Fruit fly (Drosophila melanogaster): ENCODE data around the gene CG45676.

DNA sequence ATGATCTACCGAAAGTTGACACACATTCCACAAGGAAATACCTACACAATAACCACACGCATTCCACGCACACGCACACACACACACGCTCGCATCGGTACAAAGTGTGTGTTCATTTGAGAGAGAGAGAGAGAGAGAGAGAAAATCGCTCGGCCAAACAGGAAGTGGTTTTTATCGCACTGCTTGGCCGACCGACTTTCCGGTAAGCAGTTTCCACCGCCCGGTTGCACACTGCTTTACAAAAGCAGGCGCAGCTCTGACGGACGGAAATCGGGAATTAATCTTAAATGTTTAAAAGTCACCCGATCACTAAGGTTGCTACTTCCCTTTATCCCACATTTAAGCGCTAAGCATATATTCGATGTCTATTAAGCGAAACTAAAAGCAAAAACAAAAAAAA is 25.9 kb upstream of the CG45676 start:
- no peak for TF ChIP-seq Snoo (tag; optimal IDR thresholded peaks at IDR 0.05)
- no peak for TF ChIP-seq CG9948 (tag; optimal IDR thresholded peaks at IDR 0.05)
- TF ChIP-seq CG8301 (tag; optimal IDR thresholded peaks at IDR 0.05): no peak
- no peak for TF ChIP-seq CG12605 (GFP tag; IDR thresholded peaks at IDR 0.05)
- TF ChIP-seq CG34367 (tag; optimal IDR thresholded peaks at IDR 0.05): no peak
